Worm (Caenorhabditis elegans) whole organism, L4 larva: ENCODE data around the gene ric-7.
"Not testable (repeated sequence)": the region's sequence is repeated elsewhere in the genome, so short reads cannot be mapped to it uniquely, and the experiment has no call there.

Experiments used
- D1046.2 ChIP-seq: fragments of 200-800 bp; sonication (Bioruptor generic); IDR thresholded peaks from 2 replicates; pipeline ENCODE4 v1.3.6; 2022; ENCODE audit warnings: missing genetic modification characterization, missing compliant biosample characterization
- T20F7.1 ChIP-seq: fragments of 200-800 bp; sonication (Bioruptor generic); optimal IDR thresholded peaks from 2 replicates; lab custom pipeline; 2018; ENCODE audit warnings: mild to moderate bottlenecking, missing genetic modification characterization, missing compliant biosample characterization
- T26A8.4 ChIP-seq: fragments of 200-800 bp; sonication (Bioruptor generic); IDR thresholded peaks from 2 replicates; pipeline ENCODE4 v1.3.6; 2022; ENCODE audit warnings: missing genetic modification characterization, missing compliant biosample characterization
- Y105C5A.15 ChIP-seq: fragments of 200-800 bp; sonication (Bioruptor generic); IDR thresholded peaks from 2 replicates; pipeline ENCODE4 v1.3.6; 2022; ENCODE audit warnings: missing genetic modification characterization, missing compliant biosample characterization
- ZK337.2 ChIP-seq: fragments of 200-800 bp; sonication (Bioruptor generic); IDR thresholded peaks from 2 replicates; pipeline ENCODE4 v1.3.6; 2022; ENCODE audit warnings: missing genetic modification reagents, missing genetic modification characterization, missing compliant biosample characterization
- aha-1 ChIP-seq: fragments of 150-350 bp; peaks from one replicate; lab custom pipeline; 2014; ENCODE audit warnings: missing biosample characterization, missing genetic modification characterization
- ceh-20 ChIP-seq: fragments of 200-800 bp; sonication (Bioruptor generic); IDR thresholded peaks from 2 replicates; pipeline ENCODE4 v1.3.6; 2022; ENCODE audit warnings: missing genetic modification reagents, missing genetic modification characterization, missing compliant biosample characterization
- ceh-32 ChIP-seq: sonication (generic microtip); optimal IDR thresholded peaks from 2 replicates; lab custom pipeline; 2016; ENCODE audit warnings: mild to moderate bottlenecking, missing genetic modification characterization, missing compliant biosample characterization; ENCODE audit not compliant: poor library complexity
- ceh-44 ChIP-seq: fragments of 200-800 bp; sonication (Bioruptor generic); IDR thresholded peaks from 2 replicates; pipeline ENCODE4 v1.3.6; 2022; ENCODE audit warnings: missing genetic modification reagents, missing genetic modification characterization, missing compliant biosample characterization
- ctbp-1 ChIP-seq: fragments of 200-800 bp; sonication (Bioruptor generic); IDR thresholded peaks from 2 replicates; pipeline ENCODE4 v1.3.6; 2022; ENCODE audit warnings: missing genetic modification reagents, missing genetic modification characterization, missing compliant biosample characterization
- daf-16 ChIP-seq, 3 experiments: sonication (generic microtip); optimal IDR thresholded peaks; 2 replicates each; lab custom pipeline; 2016 to 2017; ENCODE audit warnings: missing genetic modification characterization in 3 of 3, missing genetic modification reagents in 3 of 3, mild to moderate bottlenecking in 2 of 3, missing compliant biosample characterization in 2 of 3, missing biosample characterization in 1 of 3, moderate library complexity in 1 of 3
- duxl-1 ChIP-seq: sonication (generic microtip); optimal IDR thresholded peaks from 2 replicates; lab custom pipeline; 2016; ENCODE audit warnings: mild to moderate bottlenecking, missing genetic modification characterization, moderate library complexity, missing compliant biosample characterization; ENCODE audit not compliant: poor library complexity
- dve-1 ChIP-seq: sonication (generic microtip); optimal IDR thresholded peaks from 2 replicates; lab custom pipeline; 2017; ENCODE audit warnings: antibody characterized with exemption, mild to moderate bottlenecking, missing genetic modification characterization, missing compliant biosample characterization; ENCODE audit not compliant: insufficient read depth
- hif-1 ChIP-seq, 2 experiments: sonication (generic microtip); optimal IDR thresholded peaks; 2 replicates each; lab custom pipeline; 2016 to 2017; ENCODE audit warnings: missing compliant biosample characterization in 2 of 2, missing genetic modification characterization in 2 of 2, missing genetic modification reagents in 2 of 2, missing genotype in 2 of 2, mild to moderate bottlenecking in 1 of 2
- hlh-11 ChIP-seq: fragments of 200-800 bp; sonication (Bioruptor generic); optimal IDR thresholded peaks from 2 replicates; lab custom pipeline; 2018; ENCODE audit warnings: mild to moderate bottlenecking, missing genetic modification characterization, missing compliant biosample characterization
- hlh-30 ChIP-seq: sonication (generic microtip); optimal IDR thresholded peaks from 2 replicates; lab custom pipeline; 2017; ENCODE audit warnings: antibody characterized with exemption, mild to moderate bottlenecking, missing genetic modification characterization, missing compliant biosample characterization; ENCODE audit not compliant: insufficient read depth
- jun-1 ChIP-seq: fragments of 150-350 bp; optimal IDR thresholded peaks from 2 replicates; lab custom pipeline; 2014; ENCODE audit warnings: missing biosample characterization, missing genetic modification reagents, missing genetic modification characterization
- lin-15B ChIP-seq: fragments of 150-350 bp; sonication (generic microtip); optimal IDR thresholded peaks from 3 replicates; lab custom pipeline; 2014; ENCODE audit warnings: missing biosample characterization, missing genetic modification characterization
- lir-3 ChIP-seq: sonication (generic microtip); optimal IDR thresholded peaks from 2 replicates; lab custom pipeline; 2016; ENCODE audit warnings: mild to moderate bottlenecking, missing genetic modification characterization, missing compliant biosample characterization
- mep-1 ChIP-seq: fragments of 150-350 bp; sonication (generic microtip); optimal IDR thresholded peaks from 3 replicates; lab custom pipeline; 2014; ENCODE audit warnings: missing biosample characterization, missing genetic modification characterization
- mes-2 ChIP-seq: sonication (generic microtip); optimal IDR thresholded peaks from 2 replicates; lab custom pipeline; 2016; ENCODE audit warnings: missing genotype, mild to moderate bottlenecking, missing genetic modification characterization, missing compliant biosample characterization; ENCODE audit not compliant: poor library complexity, severe bottlenecking
- mxl-2 ChIP-seq: fragments of 200-800 bp; sonication (Bioruptor generic); conservative IDR thresholded peaks from 2 replicates; pipeline ENCODE4 v1.3.6; 2022; ENCODE audit warnings: missing genetic modification reagents, missing genetic modification characterization, missing compliant biosample characterization
- mxl-3 ChIP-seq: fragments of 200-800 bp; sonication (Bioruptor generic); optimal IDR thresholded peaks from 2 replicates; lab custom pipeline; 2018; ENCODE audit warnings: mild to moderate bottlenecking, missing genetic modification characterization, missing compliant biosample characterization
- nhr-10 ChIP-seq: fragments of 150-350 bp; optimal IDR thresholded peaks from 2 replicates; lab custom pipeline; 2014; ENCODE audit warnings: missing biosample characterization, missing genetic modification characterization
- nhr-25 ChIP-seq: sonication (generic microtip); optimal IDR thresholded peaks from 2 replicates; lab custom pipeline; 2017; ENCODE audit warnings: missing genetic modification characterization, mild to moderate bottlenecking, missing compliant biosample characterization, antibody characterized with exemption, moderate library complexity, borderline replicate concordance; ENCODE audit not compliant: insufficient read depth
- nhr-28 ChIP-seq: fragments of 150-350 bp; optimal IDR thresholded peaks from 2 replicates; lab custom pipeline; 2014; ENCODE audit warnings: missing biosample characterization, missing genetic modification characterization
- nhr-42 ChIP-seq: fragments of 200-800 bp; sonication (Bioruptor generic); IDR thresholded peaks from 2 replicates; pipeline ENCODE4 v1.3.6; 2022; ENCODE audit warnings: missing genetic modification characterization, missing compliant biosample characterization
- nhr-6 ChIP-seq: fragments of 150-350 bp; optimal IDR thresholded peaks from 2 replicates; lab custom pipeline; 2014; ENCODE audit warnings: missing biosample characterization, missing genetic modification characterization
- nhr-77 ChIP-seq: fragments of 150-350 bp; optimal IDR thresholded peaks from 2 replicates; lab custom pipeline; 2014; ENCODE audit warnings: missing biosample characterization, missing genetic modification characterization
- pha-4 ChIP-seq, 2 experiments: fragments of 150-350 bp in 1 of 2; fragments of 200-800 bp in 1 of 2; sonication (Bioruptor generic) in 1 of 2; IDR thresholded peaks in 1 of 2; optimal IDR thresholded peaks in 1 of 2; 2 replicates each; pipeline versions ENCODE4 v1.3.6 to Lab custom; 2014 to 2022; ENCODE audit warnings: missing genetic modification characterization in 2 of 2, missing genetic modification reagents in 2 of 2, missing biosample characterization in 1 of 2, missing compliant biosample characterization in 1 of 2
- php-3 ChIP-seq: fragments of 200-800 bp; sonication (Bioruptor generic); IDR thresholded peaks from 2 replicates; pipeline ENCODE4 v1.3.6; 2022; ENCODE audit warnings: missing genetic modification reagents, missing genetic modification characterization, missing compliant biosample characterization
- saeg-2 ChIP-seq: fragments of 200-800 bp; sonication (Bioruptor generic); IDR thresholded peaks from 2 replicates; pipeline ENCODE4 v1.3.6; 2022; ENCODE audit warnings: missing genetic modification reagents, missing genetic modification characterization, missing compliant biosample characterization
- sdz-12 ChIP-seq: fragments of 200-800 bp; sonication (Bioruptor generic); optimal IDR thresholded peaks from 2 replicates; lab custom pipeline; 2018; ENCODE audit warnings: mild to moderate bottlenecking, missing genetic modification characterization, missing compliant biosample characterization
- snpc-1.2 ChIP-seq: fragments of 200-800 bp; sonication (Bioruptor generic); IDR thresholded peaks from 2 replicates; pipeline ENCODE4 v1.3.6; 2022; ENCODE audit warnings: missing genetic modification reagents, missing genetic modification characterization, missing compliant biosample characterization
- spr-1 ChIP-seq: sonication (generic microtip); optimal IDR thresholded peaks from 2 replicates; lab custom pipeline; 2016; ENCODE audit warnings: mild to moderate bottlenecking, missing genetic modification characterization, missing compliant biosample characterization
- spr-3 ChIP-seq: fragments of 200-800 bp; sonication (Bioruptor generic); optimal IDR thresholded peaks from 2 replicates; lab custom pipeline; 2018; ENCODE audit warnings: mild to moderate bottlenecking, missing genetic modification characterization, missing compliant biosample characterization
- tag-97 ChIP-seq: fragments of 200-800 bp; sonication (Bioruptor generic); IDR thresholded peaks from 2 replicates; pipeline ENCODE4 v1.3.6; 2022; ENCODE audit warnings: missing genetic modification characterization, missing compliant biosample characterization
- tra-1 ChIP-seq: fragments of 200-800 bp; sonication (Bioruptor generic); IDR thresholded peaks from 2 replicates; pipeline ENCODE4 v1.3.6; 2022; ENCODE audit warnings: missing genetic modification reagents, missing genetic modification characterization, missing compliant biosample characterization
- unc-130 ChIP-seq: sonication (generic microtip); optimal IDR thresholded peaks from 2 replicates; lab custom pipeline; 2016; ENCODE audit warnings: missing genetic modification reagents, missing genetic modification characterization, missing compliant biosample characterization
- unc-62 ChIP-seq, 3 experiments: fragments of 150-350 bp in 1 of 3; sonication (generic microtip); optimal IDR thresholded peaks in 2 of 3; peaks in 1 of 3; 1 replicate in 1 of 3; 2 replicates in 2 of 3; lab custom pipeline; 2014 to 2017; ENCODE audit warnings: missing biosample characterization in 3 of 3, missing genetic modification characterization in 3 of 3, missing genetic modification reagents in 3 of 3, missing genotype in 1 of 3
- vab-7 ChIP-seq: fragments of 200-800 bp; sonication (Bioruptor generic); IDR thresholded peaks from 2 replicates; pipeline ENCODE4 v1.3.6; 2022; ENCODE audit warnings: missing genetic modification reagents, missing genetic modification characterization, missing compliant biosample characterization
- zfp-2 ChIP-seq: sonication (generic microtip); optimal IDR thresholded peaks from 2 replicates; lab custom pipeline; 2016; ENCODE audit warnings: mild to moderate bottlenecking, missing genetic modification characterization, missing compliant biosample characterization
- zfp-3 ChIP-seq: fragments of 200-800 bp; sonication (Bioruptor generic); conservative IDR thresholded peaks from 2 replicates; pipeline ENCODE4 v1.3.6; 2022; ENCODE audit warnings: missing genetic modification reagents, missing genetic modification characterization, missing compliant biosample characterization
- zip-11 ChIP-seq: fragments of 200-800 bp; sonication (Bioruptor generic); IDR thresholded peaks from 2 replicates; pipeline ENCODE4 v1.3.6; 2022; ENCODE audit warnings: missing genetic modification characterization, missing compliant biosample characterization
- zip-2 ChIP-seq: fragments of 150-350 bp; optimal IDR thresholded peaks from 2 replicates; lab custom pipeline; 2014; ENCODE audit warnings: missing biosample characterization, missing genetic modification characterization

The ric-7 gene

DNA sequence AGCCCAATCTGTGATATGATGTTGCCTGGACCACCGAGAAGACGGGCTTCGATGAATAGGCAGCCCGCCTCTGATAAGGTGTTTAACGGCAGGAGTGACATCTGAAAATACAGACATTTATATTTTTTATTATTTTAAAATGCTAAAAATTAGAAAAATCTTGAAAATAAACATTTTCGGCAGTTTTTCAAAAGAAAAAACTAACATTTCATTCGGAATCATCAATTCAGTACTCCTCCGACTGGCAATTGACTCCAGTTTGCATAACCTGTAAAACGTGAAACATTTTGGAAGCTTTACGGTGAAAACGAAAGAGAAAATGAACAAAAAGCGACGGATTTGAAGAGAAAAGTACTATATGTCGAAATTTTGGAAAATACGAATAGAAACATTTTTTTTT is at the start of gene ric-7:
TSS of gene ric-7 (minus strand) at position 101 of the 400 bp plus-strand sequence.
- TF ChIP-seq aha-1 (tag; lab: Kevin White, UChicago) (peak; percentile 88), dve-1 (no peak)
- TF ChIP-seq, all 104 proteins: peak for 1

DNA sequence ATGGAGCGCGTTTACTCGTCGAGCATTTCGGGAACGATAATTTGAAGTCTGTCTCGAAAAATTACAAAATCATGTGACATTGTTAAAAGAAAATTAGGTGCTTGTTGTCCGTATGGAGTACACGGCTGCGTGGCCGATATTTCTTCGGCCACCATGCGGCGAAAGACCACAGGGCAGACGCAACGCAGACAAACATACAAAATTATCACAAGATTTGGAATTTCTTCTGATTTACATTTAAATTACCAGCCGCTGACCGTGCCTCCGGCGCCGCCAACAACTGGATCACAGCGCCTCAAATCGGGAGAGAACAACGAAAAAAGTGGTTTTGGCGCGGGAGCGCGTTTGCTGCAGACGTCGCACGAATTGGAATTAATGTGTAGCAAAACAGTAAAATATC is 49.4 kb upstream of the ric-7 start:
- peak; percentile 54 for TF ChIP-seq nhr-77
- TF ChIP-seq T26A8.4: peak; percentile 97
- TF ChIP-seq ceh-20 (GFP tag; lab: Robert Waterston, UW): peak; percentile 98
- TF ChIP-seq zip-11 (GFP tag; lab: Robert Waterston, UW): 0 out of 2 replicates have a peak, but pooled peaks have one; percentile 34
- peak; percentile 96 for TF ChIP-seq ceh-44 (GFP tag; lab: Robert Waterston, UW)
- peak; percentile 97 for TF ChIP-seq duxl-1 (tag; lab: Kevin White, UChicago)
- TF ChIP-seq hif-1 (tag; optimal IDR thresholded peaks at IDR 0.05; lab: Kevin White, UChicago): peak; percentile 61 to 94
- TF ChIP-seq jun-1: peak; percentile 39
- peak; percentile 99 for TF ChIP-seq ZK337.2 (GFP tag; lab: Robert Waterston, UW)
- 0 out of 2 replicates have a peak, but pooled peaks have one; percentile 41 for TF ChIP-seq snpc-1.2 (GFP tag; lab: Robert Waterston, UW)
- TF ChIP-seq nhr-42 (GFP tag; lab: Robert Waterston, UW): peak; percentile 97
- TF ChIP-seq mxl-3 (GFP tag; lab: Kevin White, UChicago): peak; percentile 85
- TF ChIP-seq spr-1 (tag; lab: Kevin White, UChicago): peak; percentile 84
- peak; percentile 69 for TF ChIP-seq zip-2 (tag; lab: Kevin White, UChicago)
- peak; percentile 98 for TF ChIP-seq hlh-30 (tag; lab: Kevin White, UChicago)
- TF ChIP-seq nhr-6: peak; percentile 87
- peak; percentile 98 for TF ChIP-seq tra-1 (GFP tag; lab: Robert Waterston, UW)
- peak; percentile 57 for TF ChIP-seq spr-3 (GFP tag; lab: Kevin White, UChicago)
- peak; percentile 14 for TF ChIP-seq lin-15B (tag; lab: Kevin White, UChicago)
- TF ChIP-seq mes-2 (tag; lab: Kevin White, UChicago): peak; percentile 100
- TF ChIP-seq vab-7 (GFP tag; lab: Robert Waterston, UW): peak; percentile 94
- peak; percentile 59 for TF ChIP-seq ceh-32 (tag; lab: Kevin White, UChicago)
- peak; percentile 35 for TF ChIP-seq nhr-10 (tag; lab: Kevin White, UChicago)
- TF ChIP-seq pha-4 (GFP tag; IDR thresholded peaks at IDR 0.05; lab: Robert Waterston, UW): peak; percentile 96
- TF ChIP-seq pha-4, unc-62 (tag; optimal IDR thresholded peaks at IDR 0.05; lab: Kevin White, UChicago): not testable (repeated sequence)
- peak; percentile 93 for TF ChIP-seq tag-97 (GFP tag; lab: Robert Waterston, UW)
- peak; percentile 89; the same call in 1 of the 2 replicates for TF ChIP-seq Y105C5A.15
- peak; percentile 28 to 38 for TF ChIP-seq daf-16 (GFP tag; optimal IDR thresholded peaks at IDR 0.05; lab: Kevin White, UChicago)
- peak; percentile 43 for TF ChIP-seq daf-16 (tag; optimal IDR thresholded peaks at IDR 0.05; lab: Kevin White, UChicago)
- peak in 1 of 2 experiments; percentile 99 for TF ChIP-seq unc-62 (GFP tag; optimal IDR thresholded peaks at IDR 0.05 in 1 of 2; lab: Kevin White, UChicago)
- peak; percentile 95 for TF ChIP-seq saeg-2 (GFP tag; lab: Robert Waterston, UW)
- peak; percentile 98 for TF ChIP-seq ctbp-1 (GFP tag; lab: Robert Waterston, UW)
- TF ChIP-seq php-3 (GFP tag; lab: Robert Waterston, UW): peak; percentile 97
- TF ChIP-seq zfp-2 (tag; lab: Kevin White, UChicago): peak; percentile 42
- peak; percentile 90 for TF ChIP-seq mep-1 (tag; lab: Kevin White, UChicago)
- TF ChIP-seq nhr-28: peak; percentile 72
- TF ChIP-seq mxl-2: peak; percentile 88
- peak; percentile 89 for TF ChIP-seq T20F7.1 (GFP tag; lab: Kevin White, UChicago)
- peak; percentile 95 for TF ChIP-seq hlh-11 (tag; lab: Kevin White, UChicago)
- TF ChIP-seq lir-3 (tag; lab: Kevin White, UChicago): peak; percentile 26
- peak; percentile 97 for TF ChIP-seq aha-1 (tag; lab: Kevin White, UChicago)
- peak; percentile 81 for TF ChIP-seq unc-130 (GFP tag; lab: Kevin White, UChicago)
- peak; percentile 96 for TF ChIP-seq zfp-3 (GFP tag; lab: Robert Waterston, UW)
- peak; percentile 96 for TF ChIP-seq D1046.2 (GFP tag; lab: Robert Waterston, UW)
- peak; percentile 93 for TF ChIP-seq dve-1
- peak; percentile 55 for TF ChIP-seq nhr-25 (tag; lab: Kevin White, UChicago)
- peak; percentile 85 for TF ChIP-seq sdz-12
